Worm (Caenorhabditis elegans): Measurements from ENCODE around the gene T04A6.1.

T04A6.1 gene

ce11 chrIII:7572781-7573400 is 43.4 kb upstream of the T04A6.1 start, which contains the start of the genes rpl-9 and lpd-7:
TSS of gene rpl-9 (minus strand) at chrIII:7572831.
TSS of gene lpd-7 (plus strand) at chrIII:7573350.
- TF ChIP-seq ztf-4 (tag; optimal IDR thresholded peaks at IDR 0.05) (peak; percentile 64), gmeb-1 (tag; optimal IDR thresholded peaks at IDR 0.05) (peak; percentile 75), zag-1 (tag; optimal IDR thresholded peaks at IDR 0.05) (peak; percentile 67), blmp-1 (tag; optimal IDR thresholded peaks at IDR 0.05; ENCODE audit: insufficient read depth) (peak; percentile 72), ama-1 (optimal IDR thresholded peaks at IDR 0.05) (peak; percentile 75), mdl-1 (tag; optimal IDR thresholded peaks at IDR 0.05) (peak; percentile 8 to 57), aly-2 (tag; optimal IDR thresholded peaks at IDR 0.05) (no peak), skn-1 (tag; optimal IDR thresholded peaks at IDR 0.05) (no peak), snpc-4 (tag; optimal IDR thresholded peaks at IDR 0.05) (peak; percentile 56), lin-13 (GFP tag; optimal IDR thresholded peaks at IDR 0.05) (peak; percentile 89), fos-1 (tag; optimal IDR thresholded peaks at IDR 0.05) (peak; percentile 62), lin-11 (tag; optimal IDR thresholded peaks at IDR 0.05) (peak; percentile 72), dmd-4 (tag; optimal IDR thresholded peaks at IDR 0.05) (no peak), nhr-21 (tag; optimal IDR thresholded peaks at IDR 0.05) (peak; percentile 72), F13H6.1 (tag; optimal IDR thresholded peaks at IDR 0.05) (peak; percentile 60), lsy-2 (tag; optimal IDR thresholded peaks at IDR 0.05) (peak; percentile 65 to 91), mbf-1 (tag; optimal IDR thresholded peaks at IDR 0.05) (no peak), egl-27 (tag; optimal IDR thresholded peaks at IDR 0.05) (peak; percentile 76), sma-9 (GFP tag; optimal IDR thresholded peaks at IDR 0.05) (peak; percentile 74), sma-9 (tag; optimal IDR thresholded peaks at IDR 0.05) (no peak), nhr-129 (tag; optimal IDR thresholded peaks at IDR 0.05) (peak; percentile 97), sem-4 (tag; optimal IDR thresholded peaks at IDR 0.05) (peak; percentile 42), R02D3.7 (tag; optimal IDR thresholded peaks at IDR 0.05) (no peak), nhr-25 (tag; optimal IDR thresholded peaks at IDR 0.05) (peak; percentile 82), unc-55 (GFP tag; optimal IDR thresholded peaks at IDR 0.05) (peak; percentile 97), crh-2 (tag; optimal IDR thresholded peaks at IDR 0.05) (peak; percentile 87), mab-5 (tag; optimal IDR thresholded peaks at IDR 0.05) (peak; percentile 39), sma-3 (GFP tag; optimal IDR thresholded peaks at IDR 0.05) (peak; percentile 62), ztf-1 (GFP tag; conservative IDR thresholded peaks at IDR 0.05) (no peak), C34F6.9 (tag; optimal IDR thresholded peaks at IDR 0.05) (peak; percentile 93), ceh-16 (tag; optimal IDR thresholded peaks at IDR 0.05) (peak; percentile 20), nhr-6 (tag; optimal IDR thresholded peaks at IDR 0.05) (peak; percentile 77)

- no peak for TF ChIP-seq nhr-6 (tag; optimal IDR thresholded peaks at IDR 0.05)
- no peak for TF ChIP-seq mdl-1 (tag; optimal IDR thresholded peaks at IDR 0.05)
- TF ChIP-seq ZK546.5 (tag; optimal IDR thresholded peaks at IDR 0.05): no peak
- no peak for TF ChIP-seq snpc-4 (tag; optimal IDR thresholded peaks at IDR 0.05)
- TF ChIP-seq nhr-237 (tag; optimal IDR thresholded peaks at IDR 0.05): no peak
- no peak for TF ChIP-seq elt-1 (tag; optimal IDR thresholded peaks at IDR 0.05)
- TF ChIP-seq unc-62 (GFP tag; optimal IDR thresholded peaks at IDR 0.05): no peak
- peak in 1 of 2 experiments; percentile 3 for TF ChIP-seq lsy-2 (tag; optimal IDR thresholded peaks at IDR 0.05)
- no peak for TF ChIP-seq unc-39 (tag; optimal IDR thresholded peaks at IDR 0.05)
- no peak for TF ChIP-seq ztf-4 (tag; optimal IDR thresholded peaks at IDR 0.05)
- peak; percentile 11 for TF ChIP-seq C34F6.9 (tag; optimal IDR thresholded peaks at IDR 0.05)
- no peak for TF ChIP-seq nhr-77 (tag; optimal IDR thresholded peaks at IDR 0.05)
- TF ChIP-seq Y55F3AM.14 (GFP tag; optimal IDR thresholded peaks at IDR 0.05): no peak
- TF ChIP-seq blmp-1 (tag; optimal IDR thresholded peaks at IDR 0.05; ENCODE audit: insufficient read depth): no peak
- no peak for TF ChIP-seq fos-1 (tag; optimal IDR thresholded peaks at IDR 0.05)
- TF ChIP-seq crh-2 (tag; optimal IDR thresholded peaks at IDR 0.05): peak; percentile 6
- peak; percentile 22 for TF ChIP-seq sma-9 (GFP tag; optimal IDR thresholded peaks at IDR 0.05)
- TF ChIP-seq sma-9 (tag; optimal IDR thresholded peaks at IDR 0.05): no peak
- TF ChIP-seq mbf-1 (tag; optimal IDR thresholded peaks at IDR 0.05): no peak
- TF ChIP-seq ceh-82 (tag; optimal IDR thresholded peaks at IDR 0.05): no peak
- no peak for TF ChIP-seq ztf-11 (tag; optimal IDR thresholded peaks at IDR 0.05)
- TF ChIP-seq nhr-10 (tag; optimal IDR thresholded peaks at IDR 0.05): no peak
Observed at ce11 chrIII:7579324-7579723, 37.0 kb upstream of the T04A6.1 start, which contains the start of gene mfsd-6. TSS of gene mfsd-6 (minus strand) at chrIII:7579411.
